Worm (Caenorhabditis elegans) whole organism, late embryonic: ENCODE measurements around the gene F26F4.12.
"Not testable (repeated sequence)": the region's sequence is repeated elsewhere in the genome, so short reads cannot be mapped to it uniquely, and the experiment has no call there.

Experiments
- C38D4.7 ChIP-seq: fragments of 200-800 bp; sonication (Bioruptor generic); optimal IDR thresholded peaks from 2 replicates; lab custom pipeline; 2018; ENCODE audit warnings: mild to moderate bottlenecking, missing genetic modification characterization, moderate library complexity, missing compliant biosample characterization
- ama-1 ChIP-seq: fragments of 150-350 bp; optimal IDR thresholded peaks from 2 replicates; lab custom pipeline; 2014
- ceh-45 ChIP-seq: fragments of 200-800 bp; sonication (Bioruptor generic); IDR thresholded peaks from 2 replicates; pipeline ENCODE4 v1.3.6; 2022; ENCODE audit warnings: missing genetic modification reagents, missing genetic modification characterization, missing compliant biosample characterization
- ceh-9 ChIP-seq: sonication (generic microtip); optimal IDR thresholded peaks from 2 replicates; lab custom pipeline; 2016; ENCODE audit warnings: mild to moderate bottlenecking, missing genetic modification characterization, inconsistent platforms, missing compliant biosample characterization
- dmd-4 ChIP-seq: sonication (generic microtip); optimal IDR thresholded peaks from 2 replicates; lab custom pipeline; 2016; ENCODE audit warnings: borderline replicate concordance, missing genetic modification characterization, missing compliant biosample characterization
- ets-4 ChIP-seq: sonication (generic microtip); optimal IDR thresholded peaks from 2 replicates; lab custom pipeline; 2016; ENCODE audit warnings: missing genetic modification characterization, missing compliant biosample characterization
- fkh-10 ChIP-seq: fragments of 150-350 bp; optimal IDR thresholded peaks from 2 replicates; lab custom pipeline; 2014; ENCODE audit warnings: missing biosample characterization, missing genetic modification reagents, missing genetic modification characterization
- madf-2 ChIP-seq: sonication (generic microtip); optimal IDR thresholded peaks from 2 replicates; lab custom pipeline; 2017; ENCODE audit warnings: missing genetic modification characterization, missing compliant biosample characterization
- nfya-1 ChIP-seq: sonication (generic microtip); optimal IDR thresholded peaks from 2 replicates; lab custom pipeline; 2017; ENCODE audit warnings: missing genetic modification characterization, mild to moderate bottlenecking, missing compliant biosample characterization, antibody characterized with exemption, moderate library complexity
- pag-3 ChIP-seq: sonication (generic microtip); optimal IDR thresholded peaks from 2 replicates; lab custom pipeline; 2016; ENCODE audit warnings: missing compliant biosample characterization, missing genetic modification characterization, borderline replicate concordance
- pqm-1 ChIP-seq: sonication (generic microtip); optimal IDR thresholded peaks from 2 replicates; lab custom pipeline; 2016; ENCODE audit warnings: missing genetic modification characterization, missing compliant biosample characterization
- rnt-1 ChIP-seq: sonication (generic microtip); optimal IDR thresholded peaks from 2 replicates; lab custom pipeline; 2016; ENCODE audit warnings: missing genetic modification characterization, missing compliant biosample characterization
- unc-86 ChIP-seq: sonication (generic microtip); optimal IDR thresholded peaks from 2 replicates; lab custom pipeline; 2016; ENCODE audit warnings: missing genetic modification characterization, missing compliant biosample characterization
- zip-5 ChIP-seq: sonication (generic microtip); optimal IDR thresholded peaks from 2 replicates; lab custom pipeline; 2016; ENCODE audit warnings: missing genetic modification characterization, missing compliant biosample characterization

DNA sequence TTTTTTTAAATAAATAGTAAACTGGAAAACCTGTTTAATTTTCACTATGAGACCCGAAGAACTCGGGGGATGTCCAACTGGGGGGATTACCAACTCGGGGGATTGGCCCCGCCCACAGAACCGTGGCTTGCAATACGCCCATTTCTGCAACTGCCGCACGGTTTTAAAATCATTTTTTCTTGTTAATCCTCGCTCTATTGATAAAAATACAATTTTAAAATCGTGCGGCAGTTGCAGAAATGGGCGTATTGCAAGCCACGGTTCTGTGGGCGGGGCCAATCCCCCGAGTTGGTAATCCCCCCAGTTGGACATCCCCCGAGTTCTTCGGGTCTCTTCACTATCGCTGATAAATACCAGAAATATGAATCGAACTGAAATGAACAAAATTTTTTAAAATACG, 12.2 kb upstream of the F26F4.12 start, which contains the start of gene mmab-1:
- not testable (repeated sequence) for TF ChIP-seq fkh-10 (GFP tag; lab: Kevin White, UChicago); ceh-45 (GFP tag; lab: Robert Waterston, UW); dmd-4 (tag; lab: Kevin White, UChicago); C38D4.7; madf-2 (tag; lab: Kevin White, UChicago); pag-3 (tag; lab: Kevin White, UChicago); nfya-1 (tag; lab: Kevin White, UChicago); pqm-1 (tag; lab: Kevin White, UChicago); ama-1 (lab: Kevin White, UChicago); zip-5; ceh-9; unc-86 (tag; lab: Kevin White, UChicago); ets-4; rnt-1 (tag; lab: Kevin White, UChicago)
